Worm (Caenorhabditis elegans): ENCODE results near the gene daf-10.

DNA sequence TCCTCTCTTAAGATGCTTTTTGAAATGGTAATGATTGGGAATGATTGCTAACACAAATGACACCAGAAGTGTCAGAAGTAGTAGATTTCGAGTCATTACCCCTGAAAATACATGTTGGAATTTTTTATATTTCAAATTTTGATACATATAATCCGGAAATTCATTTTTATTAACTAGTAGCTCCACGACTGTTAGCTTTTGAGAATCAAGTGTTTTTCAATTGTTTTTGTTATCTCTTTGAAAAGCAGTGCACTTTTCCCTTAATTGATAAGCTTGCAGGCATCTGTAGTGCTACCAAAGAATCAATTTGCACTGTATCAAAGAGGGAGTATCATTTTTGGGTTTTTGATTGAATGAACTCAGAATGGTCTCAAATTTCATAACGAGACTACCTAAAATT is 19.0 kb upstream of the daf-10 start, which contains the start of gene pcp-2:
- TF ChIP-seq ceh-82 (tag; optimal IDR thresholded peaks at IDR 0.05) (no peak), elt-1 (tag; optimal IDR thresholded peaks at IDR 0.05) (no peak), nhr-12 (tag; optimal IDR thresholded peaks at IDR 0.05) (no peak), ama-1 (optimal IDR thresholded peaks at IDR 0.05) (no peak)

Measured in whole organism, L3 larva.